Fruit fly (Drosophila melanogaster) whole organism, embryonic: ENCODE results near the gene Prx4.
A peak's percentile ranks its signal among the peaks of the same experiment; 100 is the strongest.

Experiments
- Blimp-1 ChIP-seq: fragments of 200-800 bp; sonication (Bioruptor generic); optimal IDR thresholded peaks from 3 replicates; lab custom pipeline; 2018; ENCODE audit warnings: missing biosample characterization, missing genetic modification characterization, mild to moderate bottlenecking, moderate library complexity, missing genetic modification reagents
- CG10147 ChIP-seq: fragments of 200-800 bp; sonication (Bioruptor generic); optimal IDR thresholded peaks from 2 replicates; lab custom pipeline; 2019; ENCODE audit warnings: missing biosample characterization, mild to moderate bottlenecking, missing genetic modification characterization, moderate library complexity
- CG10565 ChIP-seq: fragments of 200-800 bp; sonication (Bioruptor generic); optimal IDR thresholded peaks from 3 replicates; lab custom pipeline; 2016; ENCODE audit warnings: missing biosample characterization, mild to moderate bottlenecking, missing genetic modification characterization
- CG11247 ChIP-seq: fragments of 200-800 bp; sonication (Bioruptor generic); IDR thresholded peaks from 2 replicates; pipeline ENCODE4 v1.3.6; 2022; ENCODE audit warnings: missing biosample characterization, missing genetic modification characterization
- CG13296 ChIP-seq: fragments of 200-800 bp; sonication (Bioruptor generic); optimal IDR thresholded peaks from 3 replicates; lab custom pipeline; 2018; ENCODE audit warnings: missing biosample characterization, mild to moderate bottlenecking, missing genetic modification characterization
- CG14710 ChIP-seq: fragments of 200-800 bp; sonication (Bioruptor generic); optimal IDR thresholded peaks from 3 replicates; lab custom pipeline; 2019; ENCODE audit warnings: missing biosample characterization, mild to moderate bottlenecking, missing genetic modification characterization, moderate library complexity
- CG16813 ChIP-seq: fragments of 200-800 bp; sonication (Bioruptor generic); IDR thresholded peaks from 3 replicates; pipeline ENCODE4 v1.3.6; 2022; ENCODE audit warnings: missing biosample characterization, missing genetic modification characterization; ENCODE audit not compliant: partially characterized antibody
- CG16815 ChIP-seq: fragments of 200-800 bp; sonication (Bioruptor generic); optimal IDR thresholded peaks from 3 replicates; lab custom pipeline; 2017; ENCODE audit warnings: missing biosample characterization, mild to moderate bottlenecking, missing genetic modification characterization
- CG17328 ChIP-seq: fragments of 200-800 bp; sonication (Bioruptor generic); IDR thresholded peaks from 2 replicates; pipeline ENCODE4 v1.3.6; 2022; ENCODE audit warnings: missing biosample characterization, missing genetic modification characterization
- CG17612 ChIP-seq: fragments of 200-800 bp; sonication (Bioruptor generic); IDR thresholded peaks from 2 replicates; pipeline ENCODE4 v1.3.6; 2022; ENCODE audit warnings: missing biosample characterization, missing genetic modification characterization
- CG17802 ChIP-seq: fragments of 200-800 bp; sonication (Bioruptor generic); optimal IDR thresholded peaks from 2 replicates; lab custom pipeline; 2018; ENCODE audit warnings: missing biosample characterization, mild to moderate bottlenecking, missing genetic modification characterization, moderate library complexity
- CG17912 ChIP-seq: fragments of 200-800 bp; sonication (Bioruptor generic); optimal IDR thresholded peaks from 2 replicates; lab custom pipeline; 2018; ENCODE audit warnings: missing biosample characterization, mild to moderate bottlenecking, missing genetic modification characterization
- CG1792 ChIP-seq: fragments of 200-800 bp; sonication (Bioruptor generic); optimal IDR thresholded peaks from 2 replicates; lab custom pipeline; 2016; ENCODE audit warnings: missing biosample characterization, missing genetic modification characterization
- CG4282 ChIP-seq: fragments of 200-800 bp; sonication (Bioruptor generic); optimal IDR thresholded peaks from 2 replicates; lab custom pipeline; 2016; ENCODE audit warnings: missing biosample characterization, missing genetic modification characterization
- CG4328 ChIP-seq: fragments of 200-800 bp; sonication (Bioruptor generic); optimal IDR thresholded peaks from 3 replicates; lab custom pipeline; 2017; ENCODE audit warnings: missing biosample characterization, missing genetic modification reagents, missing genetic modification characterization
- CG5245 ChIP-seq: fragments of 200-800 bp; sonication (Bioruptor generic); optimal IDR thresholded peaks from 3 replicates; lab custom pipeline; 2016; ENCODE audit warnings: missing biosample characterization, missing genetic modification characterization
- CG8290 ChIP-seq, 3 experiments: fragments of 200-800 bp; sonication (Bioruptor generic); optimal IDR thresholded peaks; 2 replicates each; lab custom pipeline; 2016 to 2019; ENCODE audit warnings: missing biosample characterization in 3 of 3, missing genetic modification characterization in 3 of 3, mild to moderate bottlenecking in 2 of 3, moderate library complexity in 1 of 3
- CG9437 ChIP-seq: fragments of 200-800 bp; sonication (Bioruptor generic); optimal IDR thresholded peaks from 2 replicates; lab custom pipeline; 2018; ENCODE audit warnings: missing biosample characterization, mild to moderate bottlenecking, missing genetic modification characterization
- CG9876 ChIP-seq: fragments of 200-800 bp; sonication (Bioruptor generic); optimal IDR thresholded peaks from 2 replicates; lab custom pipeline; 2016; ENCODE audit warnings: missing biosample characterization, missing genetic modification characterization
- Doc3 ChIP-seq: fragments of 200-800 bp; sonication (Bioruptor generic); IDR thresholded peaks from 3 replicates; pipeline ENCODE4 v1.3.6; 2022; ENCODE audit warnings: missing biosample characterization, missing genetic modification characterization; ENCODE audit not compliant: partially characterized antibody
- Drgx ChIP-seq: fragments of 200-800 bp; sonication (Bioruptor generic); IDR thresholded peaks from 2 replicates; pipeline ENCODE4 v1.3.6; 2022; ENCODE audit warnings: missing biosample characterization, missing genetic modification characterization
- Ets65A ChIP-seq: fragments of 200-800 bp; sonication (Bioruptor generic); peaks from one replicate; lab custom pipeline; 2016; ENCODE audit warnings: missing biosample characterization, missing genetic modification characterization
- GATAe ChIP-seq: fragments of 200-800 bp; sonication (Bioruptor generic); conservative IDR thresholded peaks from 2 replicates; pipeline ENCODE4 v1.3.6; 2022; ENCODE audit warnings: missing biosample characterization, missing genetic modification characterization
- H15 ChIP-seq: fragments of 200-800 bp; sonication (Bioruptor generic); IDR thresholded peaks from 3 replicates; pipeline ENCODE4 v1.3.6; 2022; ENCODE audit warnings: missing biosample characterization, missing genetic modification characterization
- HLHmδ ChIP-seq: fragments of 200-800 bp; sonication (Bioruptor generic); optimal IDR thresholded peaks from 2 replicates; lab custom pipeline; 2018; ENCODE audit warnings: missing biosample characterization, mild to moderate bottlenecking, missing genetic modification characterization, moderate library complexity
- Hmr ChIP-seq: fragments of 200-800 bp; sonication (Bioruptor generic); optimal IDR thresholded peaks from 3 replicates; lab custom pipeline; 2017; ENCODE audit warnings: mild to moderate bottlenecking, missing biosample characterization, missing genetic modification reagents, missing genetic modification characterization
- Hr51 ChIP-seq, 2 experiments: fragments of 200-800 bp; sonication (Bioruptor generic); optimal IDR thresholded peaks; 2 replicates in 1 of 2; 3 replicates in 1 of 2; lab custom pipeline; 2016 to 2018; ENCODE audit warnings: missing biosample characterization in 2 of 2, missing genetic modification characterization in 2 of 2, mild to moderate bottlenecking in 1 of 2, moderate library complexity in 1 of 2
- Kr ChIP-seq: fragments of 200-800 bp; sonication (Bioruptor generic); optimal IDR thresholded peaks from 2 replicates; lab custom pipeline; 2017; ENCODE audit warnings: missing biosample characterization, mild to moderate bottlenecking, missing genetic modification characterization
- NfI ChIP-seq: fragments of 200-800 bp; sonication (Bioruptor generic); optimal IDR thresholded peaks from 3 replicates; lab custom pipeline; 2018; ENCODE audit warnings: missing biosample characterization, mild to moderate bottlenecking, missing genetic modification characterization, moderate library complexity
- Pdp1 ChIP-seq, 2 experiments: fragments of 200-800 bp; sonication (Bioruptor generic); optimal IDR thresholded peaks; 3 replicates each; lab custom pipeline; 2016; ENCODE audit warnings: missing biosample characterization in 2 of 2, missing genetic modification characterization in 2 of 2, mild to moderate bottlenecking in 1 of 2, moderate library complexity in 1 of 2
- ash1 ChIP-seq: fragments of 200-800 bp; sonication (Bioruptor generic); optimal IDR thresholded peaks from 2 replicates; lab custom pipeline; 2018; ENCODE audit warnings: missing biosample characterization, mild to moderate bottlenecking, missing genetic modification characterization
- crol ChIP-seq: fragments of 200-800 bp; sonication (Bioruptor generic); IDR thresholded peaks from 2 replicates; pipeline ENCODE4 v1.3.6; 2022; ENCODE audit warnings: missing biosample characterization, missing genetic modification characterization
- crp ChIP-seq, 2 experiments: fragments of 200-800 bp; sonication (Bioruptor generic); optimal IDR thresholded peaks; 2 replicates in 1 of 2; 3 replicates in 1 of 2; lab custom pipeline; 2017; ENCODE audit warnings: missing biosample characterization in 2 of 2, missing genetic modification characterization in 2 of 2, mild to moderate bottlenecking in 1 of 2, moderate library complexity in 1 of 2
- dysf ChIP-seq: fragments of 200-800 bp; sonication (Bioruptor generic); IDR thresholded peaks from 3 replicates; pipeline ENCODE4 v1.3.6; 2022; ENCODE audit warnings: missing biosample characterization, missing genetic modification characterization
- fd3F ChIP-seq: fragments of 200-800 bp; sonication (Bioruptor generic); optimal IDR thresholded peaks from 2 replicates; lab custom pipeline; 2018; ENCODE audit warnings: missing biosample characterization, mild to moderate bottlenecking, missing genetic modification characterization, moderate library complexity
- fd64A ChIP-seq: fragments of 200-800 bp; sonication (Bioruptor generic); optimal IDR thresholded peaks from 3 replicates; lab custom pipeline; 2018; ENCODE audit warnings: missing biosample characterization, mild to moderate bottlenecking, missing genetic modification characterization
- otp ChIP-seq: fragments of 200-800 bp; sonication (Bioruptor generic); IDR thresholded peaks from 3 replicates; pipeline ENCODE4, ENCODE4 v1.3.6; 2022; ENCODE audit warnings: missing biosample characterization, missing genetic modification characterization
- pan ChIP-seq, 4 experiments: fragments of >200 bp in 3 of 4; fragments of 200-800 bp in 1 of 4; sonication (Bioruptor generic) in 1 of 4; optimal IDR thresholded peaks in 3 of 4; IDR thresholded peaks in 1 of 4; 2 replicates each; pipeline versions ENCODE4 v1.3.6 to Lab custom; 2017 to 2022; ENCODE audit warnings: missing biosample characterization in 2 of 4, missing genetic modification characterization in 2 of 4, mixed read lengths in 1 of 4
- pnt ChIP-seq: fragments of 200-800 bp; sonication (Bioruptor generic); optimal IDR thresholded peaks from 3 replicates; lab custom pipeline; 2016; ENCODE audit warnings: missing biosample characterization, missing genetic modification characterization
- run ChIP-seq: fragments of 200-800 bp; sonication (Bioruptor generic); optimal IDR thresholded peaks from 3 replicates; lab custom pipeline; 2018; ENCODE audit warnings: missing biosample characterization, mild to moderate bottlenecking, missing genetic modification characterization
- seq ChIP-seq: fragments of 200-800 bp; sonication (Bioruptor generic); IDR thresholded peaks from 2 replicates; pipeline ENCODE4 v1.3.6; 2022; ENCODE audit warnings: missing biosample characterization, missing genetic modification characterization
- tna ChIP-seq: fragments of 200-800 bp; sonication (Bioruptor generic); IDR thresholded peaks from 2 replicates; pipeline ENCODE4 v1.3.6; 2022; ENCODE audit warnings: missing biosample characterization, missing genetic modification characterization; ENCODE audit not compliant: partially characterized antibody
- wek ChIP-seq: fragments of 200-800 bp; sonication (Bioruptor generic); optimal IDR thresholded peaks from 3 replicates; lab custom pipeline; 2018; ENCODE audit warnings: missing biosample characterization, mild to moderate bottlenecking, missing genetic modification characterization, moderate library complexity
- zen ChIP-seq: fragments of 200-800 bp; sonication (Bioruptor generic); optimal IDR thresholded peaks from 3 replicates; lab custom pipeline; 2018; ENCODE audit warnings: missing biosample characterization, mild to moderate bottlenecking, missing genetic modification characterization, moderate library complexity
- zen2 ChIP-seq: fragments of 200-800 bp; sonication (Bioruptor generic); IDR thresholded peaks from 3 replicates; pipeline ENCODE4 v1.3.6; 2022; ENCODE audit warnings: missing biosample characterization, missing genetic modification characterization; ENCODE audit not compliant: partially characterized antibody
- zf30C ChIP-seq: fragments of 200-800 bp; sonication (Bioruptor generic); optimal IDR thresholded peaks from 3 replicates; lab custom pipeline; 2018; ENCODE audit warnings: missing biosample characterization, mild to moderate bottlenecking, missing genetic modification characterization

The Prx4 gene

DNA sequence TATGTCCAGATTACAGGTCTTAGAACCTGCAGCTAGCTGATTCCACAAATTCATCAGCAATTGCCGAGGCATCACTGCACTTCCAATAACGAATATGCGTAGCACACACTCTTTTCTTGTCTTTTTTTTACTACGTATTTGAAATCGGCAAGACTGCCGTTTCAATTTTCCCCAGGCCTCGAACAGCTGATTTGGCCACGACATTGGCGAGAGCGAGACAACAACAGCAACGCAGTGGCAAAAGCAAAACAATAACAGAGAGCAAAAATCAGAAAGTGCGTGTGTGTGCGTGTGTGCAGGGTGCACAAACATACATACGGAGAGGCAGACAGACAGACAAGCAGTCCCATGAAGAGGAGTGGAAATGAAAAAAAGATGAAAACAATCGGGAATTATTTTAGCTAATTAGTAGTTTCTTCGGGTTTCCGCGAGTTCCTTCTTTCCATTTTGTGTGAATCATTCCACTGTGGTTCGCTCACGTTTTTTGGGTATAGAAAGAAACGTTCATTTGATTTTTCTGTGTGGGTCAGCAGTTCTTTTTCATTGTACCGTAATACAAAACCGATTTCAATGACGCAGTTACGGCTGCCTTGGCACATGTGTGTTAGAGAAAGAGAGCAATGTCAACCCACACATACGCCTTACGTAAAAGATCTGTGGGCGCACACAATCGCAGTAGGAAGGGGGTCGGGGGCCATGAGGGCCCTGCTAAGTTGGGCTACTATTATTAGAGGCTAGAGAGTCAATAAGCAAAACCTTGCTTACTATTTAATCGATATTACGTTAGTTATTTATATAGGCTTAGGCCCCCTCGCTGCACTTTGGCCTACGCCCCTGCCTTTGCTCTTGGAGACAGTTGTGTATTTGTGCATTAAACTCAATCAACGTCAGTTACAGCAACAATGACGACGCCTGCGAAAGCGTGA, 18.2 kb downstream of the Prx4 start (continued):
- TF ChIP-seq Hr51 (GFP tag; optimal IDR thresholded peaks at IDR 0.05; lab: Kevin White, UChicago) (peak; percentile 98), CG4282 (GFP tag; lab: Kevin White, UChicago) (peak; percentile 97), Kr (GFP tag; lab: Kevin White, UChicago) (peak; percentile 49), HLHmδ (GFP tag; lab: Kevin White, UChicago) (no peak), Ets65A (GFP tag; lab: Kevin White, UChicago) (peak; percentile 100), CG16815 (peak; percentile 99), zen2 (no peak), crol (GFP tag; lab: Robert Waterston, UW) (peak; percentile 90), zf30C (GFP tag; lab: Kevin White, UChicago) (no peak), otp (GFP tag; lab: Robert Waterston, UW) (peak; percentile 100), CG8290 (GFP tag; optimal IDR thresholded peaks at IDR 0.05; lab: Kevin White, UChicago) (peak; percentile 94), CG8290 (tag; optimal IDR thresholded peaks at IDR 0.05; lab: Kevin White, UChicago) (peak; percentile 86 to 100), Pdp1 (GFP tag; optimal IDR thresholded peaks at IDR 0.05; lab: Kevin White, UChicago) (peak; percentile 99), CG1792 (GFP tag; lab: Kevin White, UChicago) (peak; percentile 98), CG9876 (peak; percentile 97), ash1 (GFP tag; lab: Kevin White, UChicago) (peak; percentile 97), CG17612 (GFP tag; lab: Robert Waterston, UW) (peak; percentile 98), CG5245 (GFP tag; lab: Kevin White, UChicago) (peak; percentile 98), CG9437 (GFP tag; lab: Kevin White, UChicago) (peak; percentile 97), seq (GFP tag; lab: Robert Waterston, UW) (peak; percentile 99), CG17328 (GFP tag; lab: Robert Waterston, UW) (peak; percentile 99), dysf (GFP tag; lab: Robert Waterston, UW) (peak; percentile 99), Blimp-1 (peak; percentile 95), pnt (peak; percentile 99), CG14710 (tag; lab: Kevin White, UChicago) (peak; percentile 91), CG16813 (GFP tag; lab: Robert Waterston, UW) (no peak), CG4328 (peak; percentile 95), Drgx (GFP tag; lab: Robert Waterston, UW) (peak; percentile 100), GATAe (GFP tag; lab: Robert Waterston, UW) (peak; percentile 97), tna (GFP tag; lab: Robert Waterston, UW) (no peak), CG10565 (GFP tag; lab: Kevin White, UChicago) (peak; percentile 84), CG11247 (GFP tag; lab: Robert Waterston, UW) (peak; percentile 99), wek (peak; percentile 93), H15 (GFP tag; lab: Robert Waterston, UW) (peak; percentile 99), CG13296 (peak; percentile 97), pan (optimal IDR thresholded peaks at IDR 0.05; lab: Kevin White, UChicago) (no peak), pan (GFP tag; optimal IDR thresholded peaks at IDR 0.05 in 1 of 2, IDR thresholded peaks at IDR 0.05 in 1 of 2) (peak in 1 of 2 experiments; percentile 100), CG17802 (tag; lab: Kevin White, UChicago) (peak; percentile 88), run (peak; percentile 85), fd64A (GFP tag; lab: Kevin White, UChicago) (peak; percentile 94), CG17912 (GFP tag; lab: Kevin White, UChicago) (peak; percentile 94), NfI (GFP tag; lab: Kevin White, UChicago) (peak; percentile 97), crp (GFP tag; optimal IDR thresholded peaks at IDR 0.05; lab: Kevin White, UChicago) (peak; percentile 35 to 84), Hmr (GFP tag; lab: Kevin White, UChicago) (peak; percentile 99), fd3F (GFP tag; lab: Kevin White, UChicago) (peak; percentile 97), CG10147 (peak; percentile 93), zen (peak; percentile 94), Doc3 (GFP tag; lab: Robert Waterston, UW) (no peak)
